Worm (Caenorhabditis elegans): ENCODE data around the gene tnc-2.

tnc-2 gene

ce11 chrII:10464230-10464920 lies 2.3 kb upstream of the tnc-2 start, which contains the start of the genes ZK673.6 and sdz-37:
Gene ZK673.6, minus strand, starts transcription at chrII:10464330.
Gene sdz-37, plus strand, starts transcription at chrII:10464870.
- TF ChIP-seq unc-42 (tag; optimal IDR thresholded peaks at IDR 0.05) (no peak), rnt-1 (tag; optimal IDR thresholded peaks at IDR 0.05) (no peak), mec-3 (tag; optimal IDR thresholded peaks at IDR 0.05; ENCODE audit: borderline replicate concordance) (no peak), elt-2 (tag; optimal IDR thresholded peaks at IDR 0.05) (no peak), ztf-16 (tag; optimal IDR thresholded peaks at IDR 0.05) (no peak), ref-2 (tag; optimal IDR thresholded peaks at IDR 0.05) (no peak), unc-55 (GFP tag; optimal IDR thresholded peaks at IDR 0.05) (no peak), hlh-8 (tag; optimal IDR thresholded peaks at IDR 0.05) (no peak), ceh-22 (tag; optimal IDR thresholded peaks at IDR 0.05) (no peak), gmeb-2 (tag; optimal IDR thresholded peaks at IDR 0.05) (no peak)

ce11 chrII:10470159-10470558 lies 3.5 kb downstream of the tnc-2 start, which contains the start of gene clec-143:
Gene clec-143, minus strand, starts transcription at chrII:10470297.
- no peak for TF ChIP-seq pha-4 (tag; optimal IDR thresholded peaks at IDR 0.05)

DNA sequence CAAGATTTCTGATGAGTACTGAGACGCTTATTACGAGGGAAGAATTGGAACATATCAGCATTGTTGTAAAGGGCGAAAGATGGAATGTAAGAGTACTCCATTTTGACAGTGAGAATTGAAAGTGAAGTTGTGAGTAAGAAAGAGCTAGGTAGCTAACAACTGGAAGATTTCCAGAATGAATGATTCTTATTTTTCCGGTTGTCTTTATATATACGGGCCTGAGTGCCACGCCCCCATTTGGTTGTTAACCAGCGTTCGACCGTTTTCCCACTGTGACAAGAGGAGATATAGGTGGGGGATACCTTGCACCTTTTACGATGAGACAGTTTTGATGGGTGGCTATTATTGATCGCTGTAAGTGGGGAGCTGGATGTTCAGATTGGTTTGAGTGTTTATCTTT lies 4.6 kb downstream of the tnc-2 start, which contains the start of gene ZK666.1:
Gene ZK666.1 (minus strand): TSS at position 101 of the 400 bp plus-strand sequence.
- TF ChIP-seq C08G9.2 (tag; optimal IDR thresholded peaks at IDR 0.05) (no peak), pax-1 (tag; optimal IDR thresholded peaks at IDR 0.05) (no peak), ceh-45 (GFP tag; IDR thresholded peaks at IDR 0.05) (no peak), K02D7.2 (tag; optimal IDR thresholded peaks at IDR 0.05) (no peak), K09A11.1 (tag; optimal IDR thresholded peaks at IDR 0.05; ENCODE audit: insufficient read depth) (no peak), madf-2 (tag; optimal IDR thresholded peaks at IDR 0.05) (no peak), ceh-30 (tag; optimal IDR thresholded peaks at IDR 0.05) (no peak), ttx-3 (tag; optimal IDR thresholded peaks at IDR 0.05) (no peak), tbx-7 (tag; optimal IDR thresholded peaks at IDR 0.05) (no peak), T23F11.4 (GFP tag; optimal IDR thresholded peaks at IDR 0.05) (no peak), hlh-13 (GFP tag; optimal IDR thresholded peaks at IDR 0.05) (no peak), mec-3 (tag; optimal IDR thresholded peaks at IDR 0.05; ENCODE audit: borderline replicate concordance) (no peak), ets-4 (tag; optimal IDR thresholded peaks at IDR 0.05) (no peak), nhr-11 (tag; optimal IDR thresholded peaks at IDR 0.05) (no peak), pqm-1 (tag; optimal IDR thresholded peaks at IDR 0.05) (no peak)

DNA sequence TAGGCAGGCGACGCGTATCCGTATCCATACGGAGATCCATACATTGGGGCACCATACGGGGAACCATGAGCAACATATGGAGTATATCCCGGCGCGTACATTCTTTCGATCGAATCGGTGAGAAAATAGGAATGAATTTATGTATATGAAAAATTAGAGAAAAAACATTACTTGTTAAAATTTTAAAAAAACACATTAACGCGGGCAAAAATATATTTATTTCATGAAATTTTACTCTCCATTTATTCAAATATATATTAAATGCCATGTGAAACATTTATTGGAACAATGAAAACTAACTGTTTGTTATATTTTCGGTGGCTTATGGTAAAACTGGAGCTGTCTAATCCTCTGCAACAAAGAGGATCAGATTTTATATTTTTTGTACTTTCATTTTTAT lies 5.1 kb downstream of the tnc-2 start, which contains the start of gene ZK666.2:
Gene ZK666.2 (minus strand): TSS at position 101 of the 400 bp plus-strand sequence.
- no peak for TF ChIP-seq hlh-13 (GFP tag; optimal IDR thresholded peaks at IDR 0.05)
- TF ChIP-seq pat-9 (tag; optimal IDR thresholded peaks at IDR 0.05) = no peak
- TF ChIP-seq madf-2 (tag; optimal IDR thresholded peaks at IDR 0.05) = no peak
- no peak for TF ChIP-seq sox-4 (tag; optimal IDR thresholded peaks at IDR 0.05)
- no peak for TF ChIP-seq unc-55 (GFP tag; optimal IDR thresholded peaks at IDR 0.05)
- no peak for TF ChIP-seq fax-1 (tag; optimal IDR thresholded peaks at IDR 0.05)
- no peak for TF ChIP-seq dmd-4 (tag; optimal IDR thresholded peaks at IDR 0.05; ENCODE audit: borderline replicate concordance)
- TF ChIP-seq ztf-16 (tag; optimal IDR thresholded peaks at IDR 0.05) = no peak
- TF ChIP-seq zip-5 (tag; optimal IDR thresholded peaks at IDR 0.05) = no peak
- TF ChIP-seq unc-86 (tag; optimal IDR thresholded peaks at IDR 0.05) = no peak
- no peak for TF ChIP-seq syd-9 (tag; optimal IDR thresholded peaks at IDR 0.05)
- TF ChIP-seq gmeb-2 (tag; optimal IDR thresholded peaks at IDR 0.05) = no peak
- TF ChIP-seq ceh-19 (GFP tag; optimal IDR thresholded peaks at IDR 0.05) = no peak
- no peak for TF ChIP-seq ceh-34 (tag; optimal IDR thresholded peaks at IDR 0.05)
- TF ChIP-seq pros-1 (tag; optimal IDR thresholded peaks at IDR 0.05) = no peak
- no peak for TF ChIP-seq C38D4.7 (GFP tag; optimal IDR thresholded peaks at IDR 0.05)

Data from whole organism, late embryonic.